Fruit fly (Drosophila melanogaster) whole organism, embryonic: ENCODE measurements around the gene CG4101.

Source experiments
- Atf-2 ChIP-seq: fragments of 200-800 bp; sonication (Bioruptor generic); optimal IDR thresholded peaks from 2 replicates; lab custom pipeline; 2016; ENCODE audit warnings: missing biosample characterization, missing genetic modification characterization
- B-H2 ChIP-seq: fragments of 200-800 bp; sonication (Bioruptor generic); optimal IDR thresholded peaks from 2 replicates; lab custom pipeline; 2018; ENCODE audit warnings: missing biosample characterization, mild to moderate bottlenecking, missing genetic modification characterization
- BEAF-32 ChIP-seq: fragments of 200-800 bp; sonication (Bioruptor generic); optimal IDR thresholded peaks from 3 replicates; lab custom pipeline; 2017; ENCODE audit warnings: missing biosample characterization, missing genetic modification characterization, mild to moderate bottlenecking, moderate library complexity, missing genetic modification reagents
- C15 ChIP-seq: fragments of 200-800 bp; sonication (Bioruptor generic); IDR thresholded peaks from 3 replicates; pipeline ENCODE4 v1.3.6; 2022; ENCODE audit warnings: missing biosample characterization, missing genetic modification characterization
- CG10274 ChIP-seq: fragments of 200-800 bp; sonication (Bioruptor generic); optimal IDR thresholded peaks from 3 replicates; lab custom pipeline; 2017; ENCODE audit warnings: missing biosample characterization, mild to moderate bottlenecking, missing genetic modification characterization
- CG10321 ChIP-seq: fragments of 200-800 bp; sonication (Bioruptor generic); IDR thresholded peaks from 2 replicates; pipeline ENCODE4 v1.3.6; 2022; ENCODE audit warnings: missing biosample characterization, missing genetic modification characterization
- CG11560 ChIP-seq: fragments of 200-800 bp; sonication (Bioruptor generic); IDR thresholded peaks from 3 replicates; pipeline ENCODE4 v1.3.6; 2022; ENCODE audit warnings: missing biosample characterization, missing genetic modification characterization
- CG11696 ChIP-seq: fragments of 200-800 bp; sonication (Bioruptor generic); IDR thresholded peaks from 2 replicates; pipeline ENCODE4 v1.3.6; 2022; ENCODE audit warnings: missing biosample characterization, missing genetic modification characterization
- CG11723 ChIP-seq: fragments of 200-800 bp; sonication (Bioruptor generic); optimal IDR thresholded peaks from 2 replicates; lab custom pipeline; 2017; ENCODE audit warnings: missing biosample characterization, mild to moderate bottlenecking, missing genetic modification characterization
- CG12769 ChIP-seq: fragments of 200-800 bp; sonication (Bioruptor generic); optimal IDR thresholded peaks from 2 replicates; lab custom pipeline; 2019; ENCODE audit warnings: missing biosample characterization, mild to moderate bottlenecking, missing genetic modification characterization, moderate library complexity
- CG14965 ChIP-seq: fragments of 200-800 bp; sonication (Bioruptor generic); optimal IDR thresholded peaks from 2 replicates; lab custom pipeline; 2016; ENCODE audit warnings: missing biosample characterization, missing genetic modification characterization, borderline replicate concordance
- CG15011 ChIP-seq: fragments of 200-800 bp; sonication (Bioruptor generic); optimal IDR thresholded peaks from 3 replicates; lab custom pipeline; 2018; ENCODE audit warnings: missing biosample characterization, mild to moderate bottlenecking, missing genetic modification characterization
- CG17385 ChIP-seq: fragments of 200-800 bp; sonication (Bioruptor generic); optimal IDR thresholded peaks from 3 replicates; lab custom pipeline; 2018; ENCODE audit warnings: missing biosample characterization, mild to moderate bottlenecking, missing genetic modification characterization
- CG17612 ChIP-seq: fragments of 200-800 bp; sonication (Bioruptor generic); IDR thresholded peaks from 2 replicates; pipeline ENCODE4 v1.3.6; 2022; ENCODE audit warnings: missing biosample characterization, missing genetic modification characterization
- CG17829 ChIP-seq: fragments of 200-800 bp; optimal IDR thresholded peaks from 2 replicates; lab custom pipeline; 2019; ENCODE audit warnings: missing biosample characterization, mild to moderate bottlenecking, missing genetic modification characterization, moderate library complexity
- CG18476 ChIP-seq: fragments of 200-800 bp; sonication (Bioruptor generic); optimal IDR thresholded peaks from 2 replicates; lab custom pipeline; 2016; ENCODE audit warnings: missing biosample characterization, mild to moderate bottlenecking, missing genetic modification characterization
- CG2712 ChIP-seq: fragments of 200-800 bp; optimal IDR thresholded peaks from 3 replicates; lab custom pipeline; 2019; ENCODE audit warnings: missing biosample characterization, mild to moderate bottlenecking, missing genetic modification characterization, moderate library complexity
- CG30020 ChIP-seq: fragments of 200-800 bp; optimal IDR thresholded peaks from 2 replicates; lab custom pipeline; 2019; ENCODE audit warnings: missing biosample characterization, mild to moderate bottlenecking, missing genetic modification characterization, moderate library complexity
- CG33213 ChIP-seq: fragments of 200-800 bp; sonication (Bioruptor generic); optimal IDR thresholded peaks from 3 replicates; lab custom pipeline; 2016; ENCODE audit warnings: missing biosample characterization, missing genetic modification characterization
- CG5245 ChIP-seq: fragments of 200-800 bp; sonication (Bioruptor generic); optimal IDR thresholded peaks from 3 replicates; lab custom pipeline; 2016; ENCODE audit warnings: missing biosample characterization, missing genetic modification characterization
- CG6813 ChIP-seq: fragments of 200-800 bp; sonication (Bioruptor generic); optimal IDR thresholded peaks from 2 replicates; lab custom pipeline; 2017; ENCODE audit warnings: missing biosample characterization, missing genetic modification characterization, mild to moderate bottlenecking, moderate library complexity, missing genetic modification reagents
- CG8089 ChIP-seq: fragments of 200-800 bp; sonication (Bioruptor generic); optimal IDR thresholded peaks from 3 replicates; lab custom pipeline; 2016; ENCODE audit warnings: missing biosample characterization, missing genetic modification characterization
- CG8478 ChIP-seq: fragments of >200 bp; optimal IDR thresholded peaks from 2 replicates; lab custom pipeline; 2018
- CG8944 ChIP-seq: fragments of 200-800 bp; sonication (Bioruptor generic); optimal IDR thresholded peaks from 3 replicates; lab custom pipeline; 2016; ENCODE audit warnings: missing biosample characterization, missing genetic modification characterization
- CG9797 ChIP-seq: fragments of 200-800 bp; sonication (Bioruptor generic); optimal IDR thresholded peaks from 3 replicates; lab custom pipeline; 2018; ENCODE audit warnings: missing biosample characterization, mild to moderate bottlenecking, missing genetic modification characterization
- Dbx ChIP-seq: fragments of 200-800 bp; sonication (Bioruptor generic); IDR thresholded peaks from 3 replicates; pipeline ENCODE4 v1.3.6; 2022; ENCODE audit warnings: missing biosample characterization, missing genetic modification characterization
- GATAe ChIP-seq: fragments of 200-800 bp; sonication (Bioruptor generic); conservative IDR thresholded peaks from 2 replicates; pipeline ENCODE4 v1.3.6; 2022; ENCODE audit warnings: missing biosample characterization, missing genetic modification characterization
- Hsf ChIP-seq: fragments of 200-800 bp; sonication (Bioruptor generic); optimal IDR thresholded peaks from 3 replicates; lab custom pipeline; 2016; ENCODE audit warnings: missing biosample characterization, missing genetic modification characterization
- Lim3 ChIP-seq: fragments of 200-800 bp; sonication (Bioruptor generic); IDR thresholded peaks from 2 replicates; pipeline ENCODE4 v1.3.6; 2022; ENCODE audit warnings: missing biosample characterization, missing genetic modification characterization
- NK7.1 ChIP-seq: fragments of 200-800 bp; sonication (Bioruptor generic); optimal IDR thresholded peaks from 3 replicates; lab custom pipeline; 2016; ENCODE audit warnings: missing biosample characterization, missing genetic modification characterization
- Neu2 ChIP-seq: fragments of 200-800 bp; sonication (Bioruptor generic); optimal IDR thresholded peaks from 3 replicates; lab custom pipeline; 2016; ENCODE audit warnings: missing biosample characterization, missing genetic modification characterization, borderline replicate concordance
- Ptx1 ChIP-seq: fragments of 200-800 bp; sonication (Bioruptor generic); IDR thresholded peaks from 2 replicates; pipeline ENCODE4 v1.3.6; 2022; ENCODE audit warnings: missing biosample characterization, missing genetic modification characterization
- Sin3A ChIP-seq: fragments of >200 bp; optimal IDR thresholded peaks from 2 replicates; lab custom pipeline; 2018
- ab ChIP-seq: fragments of 200-800 bp; sonication (Bioruptor generic); optimal IDR thresholded peaks from 2 replicates; lab custom pipeline; 2016; ENCODE audit warnings: missing biosample characterization, missing genetic modification characterization
- ara ChIP-seq: fragments of 200-800 bp; sonication (Bioruptor generic); IDR thresholded peaks from 2 replicates; pipeline ENCODE4 v1.3.6; 2022; ENCODE audit warnings: missing biosample characterization, missing genetic modification characterization
- ato ChIP-seq: fragments of 200-800 bp; sonication (Bioruptor generic); IDR thresholded peaks from 2 replicates; pipeline ENCODE4 v1.3.6; 2022; ENCODE audit warnings: missing biosample characterization, missing genetic modification characterization; ENCODE audit not compliant: partially characterized antibody
- bab2 ChIP-seq: fragments of 200-800 bp; sonication (Bioruptor generic); optimal IDR thresholded peaks from 2 replicates; lab custom pipeline; 2016; ENCODE audit warnings: missing biosample characterization, missing genetic modification characterization
- chinmo ChIP-seq: fragments of 200-800 bp; sonication (Bioruptor generic); IDR thresholded peaks from 4 replicates; pipeline ENCODE4 v1.3.6; 2022; ENCODE audit warnings: missing biosample characterization, missing genetic modification characterization; ENCODE audit not compliant: partially characterized antibody
- chm ChIP-seq: fragments of 200-800 bp; sonication (Bioruptor generic); IDR thresholded peaks from 2 replicates; pipeline ENCODE4 v1.3.6; 2022; ENCODE audit warnings: missing biosample characterization, missing genetic modification characterization
- crc ChIP-seq: fragments of 200-800 bp; sonication (Bioruptor generic); optimal IDR thresholded peaks from 2 replicates; lab custom pipeline; 2016; ENCODE audit warnings: missing biosample characterization, missing genetic modification characterization
- gsb ChIP-seq: fragments of 200-800 bp; sonication (Bioruptor generic); IDR thresholded peaks from 2 replicates; pipeline ENCODE4 v1.3.6; 2022; ENCODE audit warnings: missing biosample characterization, missing genetic modification characterization
- ham ChIP-seq: fragments of 200-800 bp; sonication (Bioruptor generic); IDR thresholded peaks from 2 replicates; pipeline ENCODE4 v1.3.6; 2022; ENCODE audit warnings: missing biosample characterization, missing genetic modification characterization
- hbn ChIP-seq: fragments of 200-800 bp; sonication (Bioruptor generic); IDR thresholded peaks from 2 replicates; pipeline ENCODE4 v1.3.6; 2022; ENCODE audit warnings: missing biosample characterization, missing genetic modification characterization; ENCODE audit not compliant: partially characterized antibody
- jigr1 ChIP-seq: fragments of 200-800 bp; sonication (Bioruptor generic); IDR thresholded peaks from 3 replicates; pipeline ENCODE4 v1.3.6; 2022; ENCODE audit warnings: missing biosample characterization, missing genetic modification characterization
- kni ChIP-seq: fragments of 200-800 bp; sonication (Bioruptor generic); optimal IDR thresholded peaks from 3 replicates; lab custom pipeline; 2017; ENCODE audit warnings: mild to moderate bottlenecking, missing biosample characterization, missing genetic modification reagents, missing genetic modification characterization
- mam ChIP-seq: fragments of 200-800 bp; sonication (Bioruptor generic); optimal IDR thresholded peaks from 3 replicates; lab custom pipeline; 2016; ENCODE audit warnings: missing biosample characterization, missing genetic modification characterization
- pan ChIP-seq, 4 experiments: fragments of >200 bp in 3 of 4; fragments of 200-800 bp in 1 of 4; sonication (Bioruptor generic) in 1 of 4; optimal IDR thresholded peaks in 3 of 4; IDR thresholded peaks in 1 of 4; 2 replicates each; pipeline versions ENCODE4 v1.3.6 to Lab custom; 2017 to 2022; ENCODE audit warnings: missing biosample characterization in 2 of 4, missing genetic modification characterization in 2 of 4, mixed read lengths in 1 of 4
- pb ChIP-seq: fragments of 200-800 bp; sonication (Bioruptor generic); optimal IDR thresholded peaks from 3 replicates; lab custom pipeline; 2016; ENCODE audit warnings: missing biosample characterization, missing genetic modification characterization
- ranshi ChIP-seq: fragments of 200-800 bp; sonication (Bioruptor generic); IDR thresholded peaks from 2 replicates; pipeline ENCODE4 v1.3.6; 2022; ENCODE audit warnings: missing biosample characterization, missing genetic modification characterization
- sc ChIP-seq, 3 experiments: fragments of >200 bp in 2 of 3; fragments of 200-800 bp in 1 of 3; sonication (Bioruptor generic) in 1 of 3; optimal IDR thresholded peaks; 2 replicates in 2 of 3; 3 replicates in 1 of 3; lab custom pipeline; 2017; ENCODE audit warnings: mild to moderate bottlenecking in 1 of 3, missing biosample characterization in 1 of 3, missing genetic modification characterization in 1 of 3, missing genetic modification reagents in 1 of 3
- tin ChIP-seq: fragments of 200-800 bp; sonication (Bioruptor generic); optimal IDR thresholded peaks from 3 replicates; lab custom pipeline; 2016; ENCODE audit warnings: missing biosample characterization, missing genetic modification characterization

CG4101 gene

DNA sequence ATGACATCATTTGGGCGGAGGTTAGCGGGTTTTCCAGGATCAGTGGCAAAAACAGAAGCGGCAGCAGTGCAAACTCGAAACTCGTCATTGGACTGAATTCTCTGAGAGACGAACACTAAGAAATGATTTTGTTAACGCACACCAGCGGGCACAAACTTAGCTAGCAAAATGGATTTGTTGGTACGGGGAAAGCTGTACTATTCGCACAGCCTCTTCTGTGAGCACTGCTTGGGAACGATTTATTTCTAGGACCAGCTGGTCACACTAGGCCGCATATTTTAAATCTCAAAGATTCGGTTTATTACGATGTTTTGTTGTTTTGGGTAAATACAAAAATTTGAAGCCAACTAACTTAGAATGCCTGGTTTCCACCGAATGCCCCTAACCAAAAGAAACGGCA is 3.2 kb upstream of the CG4101 start, which contains the start of gene CG4098 (continued):
- TF ChIP-seq kni (GFP tag; lab: Kevin White, UChicago): no peak
- TF ChIP-seq gsb (GFP tag; lab: Robert Waterston, UW): no peak
- peak; percentile 37 for TF ChIP-seq CG2712 (tag; lab: Kevin White, UChicago)
- peak; percentile 17 for TF ChIP-seq Sin3A
- no peak for TF ChIP-seq jigr1
- TF ChIP-seq CG10321 (GFP tag; lab: Robert Waterston, UW): 0 out of 2 replicates have a peak, but pooled peaks have one; percentile 9
- TF ChIP-seq ab: peak; percentile 12
- peak; percentile 40 for TF ChIP-seq B-H2 (GFP tag; lab: Kevin White, UChicago)
- TF ChIP-seq ara (GFP tag; lab: Robert Waterston, UW): no peak; the same call in 1 of the 2 replicates
- TF ChIP-seq CG11560 (tag; lab: Robert Waterston, UW): no peak
- TF ChIP-seq ato: no peak
- TF ChIP-seq ham: no peak
- TF ChIP-seq CG12769: peak; percentile 78
- TF ChIP-seq sc (optimal IDR thresholded peaks at IDR 0.05; lab: Kevin White, UChicago): no peak
- no peak for TF ChIP-seq sc (GFP tag; optimal IDR thresholded peaks at IDR 0.05; lab: Kevin White, UChicago)
- no peak for TF ChIP-seq CG14965 (GFP tag; lab: Kevin White, UChicago)
- TF ChIP-seq CG8478 (lab: Kevin White, UChicago): no peak
- no peak for TF ChIP-seq CG11723 (GFP tag; lab: Kevin White, UChicago)
- TF ChIP-seq CG30020 (tag; lab: Kevin White, UChicago): no peak
- no peak for TF ChIP-seq CG8089 (GFP tag; lab: Kevin White, UChicago)
- TF ChIP-seq CG18476 (GFP tag; lab: Kevin White, UChicago): no peak
- TF ChIP-seq pb (GFP tag; lab: Kevin White, UChicago): no peak
- peak; percentile 62 for TF ChIP-seq chm (GFP tag; lab: Robert Waterston, UW)
- TF ChIP-seq ranshi (GFP tag; lab: Robert Waterston, UW): peak; percentile 56
- TF ChIP-seq Lim3 (GFP tag; lab: Robert Waterston, UW): no peak
- peak; percentile 28 for TF ChIP-seq CG33213
- TF ChIP-seq CG10274 (GFP tag; lab: Kevin White, UChicago): no peak
- no peak for TF ChIP-seq CG15011
- TF ChIP-seq pan (optimal IDR thresholded peaks at IDR 0.05; lab: Kevin White, UChicago): no peak
- peak in 1 of 2 experiments; percentile 71 for TF ChIP-seq pan (GFP tag; optimal IDR thresholded peaks at IDR 0.05 in 1 of 2, IDR thresholded peaks at IDR 0.05 in 1 of 2)
- peak; percentile 48 for TF ChIP-seq BEAF-32 (GFP tag; lab: Kevin White, UChicago)
- peak; percentile 30; the same call in 1 of the 2 replicates for TF ChIP-seq CG17612 (GFP tag; lab: Robert Waterston, UW)
- peak; percentile 99 for TF ChIP-seq CG11696 (GFP tag; lab: Robert Waterston, UW)
- peak; percentile 47 for TF ChIP-seq CG5245 (GFP tag; lab: Kevin White, UChicago)
- peak; percentile 56 for TF ChIP-seq CG8944
- TF ChIP-seq chinmo: no peak
- TF ChIP-seq bab2 (GFP tag; lab: Kevin White, UChicago): peak; percentile 59
- TF ChIP-seq CG9797: peak; percentile 52
- no peak for TF ChIP-seq NK7.1
- TF ChIP-seq Hsf (GFP tag; lab: Kevin White, UChicago): peak; percentile 52
- TF ChIP-seq C15 (GFP tag; lab: Robert Waterston, UW): no peak
- TF ChIP-seq Neu2 (GFP tag; lab: Kevin White, UChicago): no peak
- TF ChIP-seq crc: peak; percentile 44
- TF ChIP-seq Dbx (GFP tag; lab: Robert Waterston, UW): peak; percentile 68; the same call in 2 of the 3 replicates
- TF ChIP-seq GATAe (GFP tag; lab: Robert Waterston, UW): no peak
- TF ChIP-seq CG6813: no peak
- peak; percentile 63 for TF ChIP-seq tin (GFP tag; lab: Kevin White, UChicago)
- peak; percentile 34 for TF ChIP-seq CG17385
- peak; percentile 79 for TF ChIP-seq Ptx1 (GFP tag; lab: Robert Waterston, UW)
- peak; percentile 13 for TF ChIP-seq Atf-2 (GFP tag; lab: Kevin White, UChicago)
- peak; percentile 45 for TF ChIP-seq CG17829 (tag; lab: Kevin White, UChicago)
- peak; percentile 69 for TF ChIP-seq mam (GFP tag; lab: Kevin White, UChicago)
- peak; percentile 21; the same call in 1 of the 2 replicates for TF ChIP-seq hbn (GFP tag; lab: Robert Waterston, UW)
